Worm (Caenorhabditis elegans) whole organism, young adult: ENCODE data around the gene Y45G5AM.9.
A peak's percentile ranks its signal among the peaks of the same experiment; 100 is the strongest.

Experiments
- B0336.3 ChIP-seq: fragments of 200-800 bp; sonication (Bioruptor generic); IDR thresholded peaks from 2 replicates; pipeline ENCODE4 v1.3.6; 2022; ENCODE audit warnings: missing genetic modification characterization, missing compliant biosample characterization
- C06A6.2 ChIP-seq: fragments of 200-800 bp; sonication (Bioruptor generic); conservative IDR thresholded peaks from 2 replicates; pipeline ENCODE4 v1.3.6; 2022; ENCODE audit warnings: missing genetic modification characterization, missing compliant biosample characterization
- F23B12.7 ChIP-seq: sonication (generic microtip); optimal IDR thresholded peaks from 2 replicates; lab custom pipeline; 2017; ENCODE audit warnings: missing genetic modification characterization, mild to moderate bottlenecking, missing compliant biosample characterization, antibody characterized with exemption, moderate library complexity; ENCODE audit not compliant: insufficient read depth
- F52B5.7 ChIP-seq: sonication (generic microtip); optimal IDR thresholded peaks from 2 replicates; lab custom pipeline; 2016; ENCODE audit warnings: mild to moderate bottlenecking, missing genetic modification characterization, missing compliant biosample characterization
- Y56A3A.18 ChIP-seq: fragments of 200-800 bp; sonication (Bioruptor generic); IDR thresholded peaks from 2 replicates; pipeline ENCODE4 v1.3.6; 2022; ENCODE audit warnings: missing genetic modification reagents, missing genetic modification characterization, missing compliant biosample characterization
- Y67H2A.10 ChIP-seq: fragments of 200-800 bp; sonication (Bioruptor generic); conservative IDR thresholded peaks from 2 replicates; pipeline ENCODE4 v1.3.6; 2022; ENCODE audit warnings: missing genetic modification reagents, missing genetic modification characterization, missing compliant biosample characterization
- ZK185.1 ChIP-seq: sonication (generic microtip); optimal IDR thresholded peaks from 2 replicates; lab custom pipeline; 2016; ENCODE audit warnings: mild to moderate bottlenecking, missing genetic modification characterization, missing compliant biosample characterization; ENCODE audit not compliant: poor library complexity, severe bottlenecking
- akir-1 ChIP-seq: fragments of 200-800 bp; sonication (Bioruptor generic); optimal IDR thresholded peaks from 2 replicates; lab custom pipeline; 2018; ENCODE audit warnings: mild to moderate bottlenecking, missing genetic modification characterization, moderate library complexity, missing compliant biosample characterization
- aptf-2 ChIP-seq: fragments of 200-800 bp; sonication (Bioruptor generic); conservative IDR thresholded peaks from 2 replicates; pipeline ENCODE4 v1.3.6; 2022; ENCODE audit warnings: missing genetic modification reagents, missing genetic modification characterization, missing compliant biosample characterization
- attf-3 ChIP-seq: fragments of 200-800 bp; sonication (Bioruptor generic); conservative IDR thresholded peaks from 2 replicates; pipeline ENCODE4 v1.3.6; 2022; ENCODE audit warnings: missing genetic modification reagents, missing genetic modification characterization, missing compliant biosample characterization
- attf-6 ChIP-seq: fragments of 200-800 bp; sonication (Bioruptor generic); IDR thresholded peaks from 2 replicates; pipeline ENCODE4 v1.3.6; 2022; ENCODE audit warnings: missing genetic modification reagents, missing genetic modification characterization, missing compliant biosample characterization
- bed-2 ChIP-seq: fragments of 200-800 bp; sonication (Bioruptor generic); IDR thresholded peaks from 2 replicates; pipeline ENCODE4 v1.3.6; 2022; ENCODE audit warnings: missing genetic modification reagents, missing genetic modification characterization, missing compliant biosample characterization
- cebp-1 ChIP-seq, 2 experiments: fragments of 200-800 bp in 1 of 2; sonication (Bioruptor generic) in 1 of 2; sonication (generic microtip) in 1 of 2; IDR thresholded peaks in 1 of 2; optimal IDR thresholded peaks in 1 of 2; 2 replicates each; pipeline versions ENCODE4 v1.3.6 to Lab custom; 2017 to 2022; ENCODE audit warnings: missing compliant biosample characterization in 2 of 2, missing genetic modification characterization in 2 of 2, mild to moderate bottlenecking in 1 of 2, missing genetic modification reagents in 1 of 2, moderate library complexity in 1 of 2
- ceh-40 ChIP-seq: fragments of 200-800 bp; sonication (Bioruptor generic); IDR thresholded peaks from 2 replicates; pipeline ENCODE4 v1.3.6; 2022; ENCODE audit warnings: missing genetic modification characterization, missing compliant biosample characterization
- ceh-79 ChIP-seq: sonication (generic microtip); optimal IDR thresholded peaks from 2 replicates; lab custom pipeline; 2017; ENCODE audit warnings: mild to moderate bottlenecking, missing genetic modification characterization, missing compliant biosample characterization
- dox-1 ChIP-seq: fragments of 200-800 bp; sonication (Bioruptor generic); IDR thresholded peaks from 2 replicates; pipeline ENCODE4 v1.3.6; 2022; ENCODE audit warnings: missing genetic modification reagents, missing genetic modification characterization, missing compliant biosample characterization
- ekl-4 ChIP-seq: fragments of 200-800 bp; sonication (Bioruptor generic); IDR thresholded peaks from 2 replicates; pipeline ENCODE4 v1.3.6; 2022; ENCODE audit warnings: missing genetic modification reagents, missing genetic modification characterization, missing compliant biosample characterization
- him-1 ChIP-seq: sonication (generic microtip); optimal IDR thresholded peaks from 2 replicates; lab custom pipeline; 2016; ENCODE audit warnings: missing genotype, missing genetic modification reagents, missing genetic modification characterization, missing compliant biosample characterization
- hlh-12 ChIP-seq: sonication (generic microtip); optimal IDR thresholded peaks from 2 replicates; lab custom pipeline; 2016; ENCODE audit warnings: missing genetic modification characterization, missing compliant biosample characterization
- let-607 ChIP-seq, 2 experiments: fragments of 200-800 bp in 1 of 2; sonication (Bioruptor generic) in 1 of 2; sonication (generic microtip) in 1 of 2; optimal IDR thresholded peaks; 2 replicates each; lab custom pipeline; 2016 to 2018; ENCODE audit warnings: mild to moderate bottlenecking in 2 of 2, missing compliant biosample characterization in 2 of 2, missing genetic modification characterization in 2 of 2, moderate library complexity in 2 of 2, missing genotype in 1 of 2
- lin-35 ChIP-seq, 3 experiments: fragments of 150-350 bp in 2 of 3; sonication (generic microtip) in 1 of 3; optimal IDR thresholded peaks; 2 replicates each; lab custom pipeline; 2014 to 2018; ENCODE audit warnings: missing biosample characterization in 3 of 3, missing genetic modification characterization in 3 of 3, missing genetic modification reagents in 3 of 3
- madf-3 ChIP-seq: fragments of 200-800 bp; sonication (Bioruptor generic); IDR thresholded peaks from 2 replicates; pipeline ENCODE4 v1.3.6; 2022; ENCODE audit warnings: missing genetic modification reagents, missing genetic modification characterization, missing compliant biosample characterization
- mes-4 ChIP-seq: sonication (generic microtip); optimal IDR thresholded peaks from 2 replicates; lab custom pipeline; 2016; ENCODE audit warnings: missing genotype, missing genetic modification characterization, missing compliant biosample characterization
- nfya-1 ChIP-seq: sonication (generic microtip); optimal IDR thresholded peaks from 2 replicates; lab custom pipeline; 2017; ENCODE audit warnings: antibody characterized with exemption, missing compliant biosample characterization, missing genetic modification characterization, borderline replicate concordance; ENCODE audit not compliant: insufficient read depth
- nhr-120 ChIP-seq: fragments of 200-800 bp; sonication (Bioruptor generic); IDR thresholded peaks from 2 replicates; pipeline ENCODE4 v1.3.6; 2022; ENCODE audit warnings: missing genetic modification characterization, missing compliant biosample characterization
- nhr-179 ChIP-seq: sonication (generic microtip); optimal IDR thresholded peaks from 2 replicates; lab custom pipeline; 2016; ENCODE audit warnings: mild to moderate bottlenecking, missing genetic modification characterization, missing compliant biosample characterization
- nhr-90 ChIP-seq: sonication (generic microtip); optimal IDR thresholded peaks from 2 replicates; lab custom pipeline; 2016; ENCODE audit warnings: missing genotype, mild to moderate bottlenecking, missing genetic modification characterization, missing compliant biosample characterization
- pbrm-1 ChIP-seq: fragments of 200-800 bp; sonication (Bioruptor generic); IDR thresholded peaks from 2 replicates; pipeline ENCODE4 v1.3.6; 2022; ENCODE audit warnings: missing genetic modification reagents, missing genetic modification characterization, missing compliant biosample characterization
- pha-4 ChIP-seq: fragments of 150-350 bp; sonication (generic microtip); optimal IDR thresholded peaks from 2 replicates; lab custom pipeline; 2014; ENCODE audit warnings: missing biosample characterization, missing genetic modification reagents, missing genetic modification characterization
- repo-1 ChIP-seq: sonication (generic microtip); optimal IDR thresholded peaks from 2 replicates; lab custom pipeline; 2017; ENCODE audit warnings: mild to moderate bottlenecking, missing genetic modification characterization, missing compliant biosample characterization
- snpc-1.3 ChIP-seq: sonication (generic microtip); optimal IDR thresholded peaks from 2 replicates; lab custom pipeline; 2017; ENCODE audit warnings: missing genetic modification characterization, mild to moderate bottlenecking, missing compliant biosample characterization, antibody characterized with exemption, moderate library complexity, missing genotype, missing genetic modification reagents; ENCODE audit not compliant: insufficient read depth
- snpc-4 ChIP-seq, 5 experiments: fragments of 150-350 bp in 1 of 5; sonication (generic microtip) in 4 of 5; optimal IDR thresholded peaks; 2 replicates each; lab custom pipeline; 2014 to 2018; ENCODE audit warnings: missing genetic modification characterization in 5 of 5, missing biosample characterization in 3 of 5, antibody characterized with exemption in 2 of 5, mild to moderate bottlenecking in 2 of 5, missing compliant biosample characterization in 2 of 5, missing genotype in 2 of 5, moderate library complexity in 2 of 5, missing genetic modification reagents in 1 of 5
- sptf-2 ChIP-seq: fragments of 200-800 bp; sonication (Bioruptor generic); optimal IDR thresholded peaks from 2 replicates; lab custom pipeline; 2018; ENCODE audit warnings: mild to moderate bottlenecking, missing genetic modification characterization, missing compliant biosample characterization
- unc-62 ChIP-seq: fragments of 150-350 bp; optimal IDR thresholded peaks from 2 replicates; lab custom pipeline; 2014; ENCODE audit warnings: missing biosample characterization, missing genetic modification reagents, missing genetic modification characterization
- ztf-26 ChIP-seq: sonication (generic microtip); optimal IDR thresholded peaks from 2 replicates; lab custom pipeline; 2017; ENCODE audit warnings: missing genetic modification characterization, missing compliant biosample characterization
- ztf-28 ChIP-seq: fragments of 200-800 bp; sonication (Bioruptor generic); IDR thresholded peaks from 2 replicates; pipeline ENCODE4 v1.3.6; 2022; ENCODE audit warnings: missing genetic modification reagents, missing genetic modification characterization, missing compliant biosample characterization
- ztf-3 ChIP-seq: fragments of 200-800 bp; sonication (Bioruptor generic); optimal IDR thresholded peaks from 2 replicates; lab custom pipeline; 2018; ENCODE audit warnings: mild to moderate bottlenecking, missing genetic modification characterization, missing compliant biosample characterization
- ztf-6 ChIP-seq: fragments of 200-800 bp; sonication (Bioruptor generic); IDR thresholded peaks from 2 replicates; pipeline ENCODE4 v1.3.6; 2022; ENCODE audit warnings: missing genetic modification reagents, missing genetic modification characterization, missing compliant biosample characterization

The Y45G5AM.9 gene

DNA sequence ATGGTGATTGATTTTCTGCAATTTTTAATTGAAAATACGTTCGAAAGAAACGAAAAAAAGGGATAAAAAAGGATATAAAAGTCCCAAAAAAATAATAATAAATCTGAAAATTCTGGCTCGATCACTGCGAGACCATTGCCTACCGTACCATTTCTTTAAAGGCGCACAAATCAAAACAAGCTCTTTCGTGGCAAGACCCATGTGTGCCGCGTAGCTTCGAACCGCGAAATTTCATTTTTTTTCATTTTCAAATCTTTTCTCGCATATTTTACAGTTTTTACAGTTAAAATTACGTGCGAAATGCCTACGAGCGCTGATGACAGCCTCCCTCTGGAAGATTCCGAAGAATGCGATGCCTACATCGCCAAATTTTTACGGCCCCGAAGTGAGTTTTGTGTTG is 18.8 kb downstream of the Y45G5AM.9 start, which contains the start of the genes coh-4 and pid-5 (continued):
- TF ChIP-seq F52B5.7 (tag; lab: Kevin White, UChicago), result no peak
- 0 out of 2 replicates have a peak, but pooled peaks have one; percentile 70 for TF ChIP-seq madf-3 (GFP tag; lab: Robert Waterston, UW)
- peak; percentile 36 for TF ChIP-seq F23B12.7 (tag; lab: Kevin White, UChicago)
- no peak for TF ChIP-seq ztf-6
- peak; percentile 81 for TF ChIP-seq snpc-1.3 (tag; lab: Kevin White, UChicago)
- no peak for TF ChIP-seq Y67H2A.10 (GFP tag; lab: Robert Waterston, UW)
- TF ChIP-seq bed-2, result no peak
- no peak for TF ChIP-seq cebp-1 (GFP tag; IDR thresholded peaks at IDR 0.05; lab: Robert Waterston, UW)
- no peak for TF ChIP-seq cebp-1 (tag; optimal IDR thresholded peaks at IDR 0.05; lab: Kevin White, UChicago)
- no peak for TF ChIP-seq let-607 (tag; optimal IDR thresholded peaks at IDR 0.05; lab: Kevin White, UChicago)
- TF ChIP-seq ztf-28 (GFP tag; lab: Robert Waterston, UW), result peak; percentile 68; the same call in 1 of the 2 replicates
- peak; percentile 89 for TF ChIP-seq dox-1
- no peak for TF ChIP-seq akir-1 (GFP tag; lab: Kevin White, UChicago)
- TF ChIP-seq repo-1 (tag; lab: Kevin White, UChicago), result no peak
- no peak for TF ChIP-seq ztf-26 (tag; lab: Kevin White, UChicago)
- peak; percentile 61 for TF ChIP-seq pbrm-1 (GFP tag; lab: Robert Waterston, UW)
- TF ChIP-seq nhr-90 (tag; lab: Kevin White, UChicago), result no peak
- TF ChIP-seq lin-35 (GFP tag; optimal IDR thresholded peaks at IDR 0.05; lab: Kevin White, UChicago), result peak in 1 of 3 experiments; percentile 46
- TF ChIP-seq hlh-12, result no peak
- no peak for TF ChIP-seq nfya-1 (tag; lab: Kevin White, UChicago)
- TF ChIP-seq Y56A3A.18 (GFP tag; lab: Robert Waterston, UW), result no peak
- no peak for TF ChIP-seq nhr-179 (tag; lab: Kevin White, UChicago)
- TF ChIP-seq ceh-79 (tag; lab: Kevin White, UChicago), result no peak
- no peak for TF ChIP-seq sptf-2 (GFP tag; lab: Kevin White, UChicago)
- TF ChIP-seq snpc-4 (GFP tag; optimal IDR thresholded peaks at IDR 0.05; lab: Kevin White, UChicago), result peak; percentile 44
- TF ChIP-seq snpc-4 (tag; optimal IDR thresholded peaks at IDR 0.05; lab: Kevin White, UChicago), result peak in 2 of 4 experiments; percentile 57 to 66
- peak; percentile 5 for TF ChIP-seq him-1 (tag; lab: Kevin White, UChicago)
- TF ChIP-seq mes-4 (tag; lab: Kevin White, UChicago), result no peak
- 0 out of 2 replicates have a peak, but pooled peaks have one; percentile 14 for TF ChIP-seq attf-3
- TF ChIP-seq ZK185.1 (tag; lab: Kevin White, UChicago), result no peak
- no peak for TF ChIP-seq pha-4
- peak; percentile 74 for TF ChIP-seq B0336.3 (GFP tag; lab: Robert Waterston, UW)
- no peak for TF ChIP-seq unc-62 (GFP tag; lab: Kevin White, UChicago)
- no peak for TF ChIP-seq aptf-2 (GFP tag; lab: Robert Waterston, UW)
- TF ChIP-seq ekl-4 (GFP tag; lab: Robert Waterston, UW), result peak; percentile 61
- TF ChIP-seq ztf-3 (GFP tag; lab: Kevin White, UChicago), result no peak
- no peak for TF ChIP-seq nhr-120 (GFP tag; lab: Robert Waterston, UW)
- no peak for TF ChIP-seq C06A6.2
- TF ChIP-seq attf-6 (GFP tag; lab: Robert Waterston, UW), result peak; percentile 69; the same call in 1 of the 2 replicates
- no peak for TF ChIP-seq ceh-40 (GFP tag; lab: Robert Waterston, UW)
